Worm (Caenorhabditis elegans): Measurements from ENCODE around the gene nhr-101.
A peak's percentile ranks its signal among the peaks of the same experiment; 100 is the strongest.

The nhr-101 gene

ce11 chrV:11539502-11539901, 30.8 kb upstream of the nhr-101 start:
- TF ChIP-seq ceh-36 (tag; optimal IDR thresholded peaks at IDR 0.05) (no peak), tbx-11 (GFP tag; IDR thresholded peaks at IDR 0.05) (no peak), ama-1 (optimal IDR thresholded peaks at IDR 0.05) (no peak), hmg-4 (GFP tag; optimal IDR thresholded peaks at IDR 0.05) (no peak), ets-7 (tag; optimal IDR thresholded peaks at IDR 0.05) (no peak), flt-1 (GFP tag; IDR thresholded peaks at IDR 0.05) (no peak), tra-4 (tag; optimal IDR thresholded peaks at IDR 0.05) (no peak), hmbx-1 (tag; optimal IDR thresholded peaks at IDR 0.05) (no peak), scrt-1 (GFP tag; IDR thresholded peaks at IDR 0.05) (no peak), B0310.2 (tag; optimal IDR thresholded peaks at IDR 0.05) (no peak), ceh-13 (GFP tag; optimal IDR thresholded peaks at IDR 0.05) (no peak), aly-1 (tag; optimal IDR thresholded peaks at IDR 0.05) (no peak), pes-1 (GFP tag; IDR thresholded peaks at IDR 0.05) (no peak), tbx-37 (GFP tag; conservative IDR thresholded peaks at IDR 0.05) (no peak), hnd-1 (tag; optimal IDR thresholded peaks at IDR 0.05) (no peak), sea-1 (GFP tag; conservative IDR thresholded peaks at IDR 0.05) (no peak), F13C5.2 (tag; optimal IDR thresholded peaks at IDR 0.05) (no peak)

ce11 chrV:11541284-11541683, 29.0 kb upstream of the nhr-101 start:
- TF ChIP-seq flt-1 (GFP tag; IDR thresholded peaks at IDR 0.05) (no peak), ets-7 (tag; optimal IDR thresholded peaks at IDR 0.05) (no peak), ama-1 (optimal IDR thresholded peaks at IDR 0.05) (no peak), hnd-1 (tag; optimal IDR thresholded peaks at IDR 0.05) (no peak), tbx-37 (GFP tag; conservative IDR thresholded peaks at IDR 0.05) (no peak), F13C5.2 (tag; optimal IDR thresholded peaks at IDR 0.05) (no peak), hmg-4 (GFP tag; optimal IDR thresholded peaks at IDR 0.05) (no peak), tbx-11 (GFP tag; IDR thresholded peaks at IDR 0.05) (no peak)

- no peak for TF ChIP-seq aly-1 (tag; optimal IDR thresholded peaks at IDR 0.05)
- no peak for TF ChIP-seq ets-7 (tag; optimal IDR thresholded peaks at IDR 0.05)
Observed at ce11 chrV:11543564-11543963, 26.7 kb upstream of the nhr-101 start, which contains the start of gene F38B7.2. F38B7.2 (plus strand) TSS chrV:11543963.

ce11 chrV:11545227-11545626, 25.0 kb upstream of the nhr-101 start, which contains the start of gene F38B7.10:
F38B7.10 (plus strand) TSS chrV:11545527.
- TF ChIP-seq ama-1 (optimal IDR thresholded peaks at IDR 0.05) (no peak), hmg-4 (GFP tag; optimal IDR thresholded peaks at IDR 0.05) (no peak), hmbx-1 (tag; optimal IDR thresholded peaks at IDR 0.05) (no peak), tbx-37 (GFP tag; conservative IDR thresholded peaks at IDR 0.05) (no peak), tbx-11 (GFP tag; IDR thresholded peaks at IDR 0.05) (no peak), ets-7 (tag; optimal IDR thresholded peaks at IDR 0.05) (no peak), sea-1 (GFP tag; conservative IDR thresholded peaks at IDR 0.05) (no peak), pes-1 (GFP tag; IDR thresholded peaks at IDR 0.05) (no peak)

ce11 chrV:11546795-11547194, 23.5 kb upstream of the nhr-101 start, which contains the start of gene F38B7.11:
F38B7.11 (plus strand) TSS chrV:11547095.
- TF ChIP-seq scrt-1 (GFP tag; IDR thresholded peaks at IDR 0.05) (no peak), B0310.2 (tag; optimal IDR thresholded peaks at IDR 0.05) (no peak), ceh-13 (GFP tag; optimal IDR thresholded peaks at IDR 0.05) (no peak), ceh-36 (tag; optimal IDR thresholded peaks at IDR 0.05) (no peak), F13C5.2 (tag; optimal IDR thresholded peaks at IDR 0.05) (no peak), ama-1 (optimal IDR thresholded peaks at IDR 0.05) (no peak), hnd-1 (tag; optimal IDR thresholded peaks at IDR 0.05) (no peak), sea-1 (GFP tag; conservative IDR thresholded peaks at IDR 0.05) (no peak), tbx-37 (GFP tag; conservative IDR thresholded peaks at IDR 0.05) (no peak), aly-1 (tag; optimal IDR thresholded peaks at IDR 0.05) (no peak), pes-1 (GFP tag; IDR thresholded peaks at IDR 0.05) (no peak), ets-7 (tag; optimal IDR thresholded peaks at IDR 0.05) (no peak), tbx-11 (GFP tag; IDR thresholded peaks at IDR 0.05) (no peak)

- peak; percentile 38 for TF ChIP-seq F13C5.2 (tag; optimal IDR thresholded peaks at IDR 0.05)
- no peak for TF ChIP-seq ets-7 (tag; optimal IDR thresholded peaks at IDR 0.05)
Observed at ce11 chrV:11548914-11549406, 21.3 kb upstream of the nhr-101 start, which contains the start of the genes F38B7.17 and F38B7.3. F38B7.17 (minus strand) TSS chrV:11548964. F38B7.3 (plus strand) TSS chrV:11549107.

ce11 chrV:11552379-11552778, 17.9 kb upstream of the nhr-101 start, which contains the start of gene srx-85:
srx-85 (plus strand) TSS chrV:11552679.
- TF ChIP-seq pes-1 (GFP tag; IDR thresholded peaks at IDR 0.05): no peak
- TF ChIP-seq ama-1 (optimal IDR thresholded peaks at IDR 0.05): no peak

ce11 chrV:11554260-11554659, 16.0 kb upstream of the nhr-101 start, which contains the start of gene duo-1:
duo-1 (plus strand) TSS chrV:11554630.
- TF ChIP-seq hmg-4 (GFP tag; optimal IDR thresholded peaks at IDR 0.05): no peak
- no peak for TF ChIP-seq F13C5.2 (tag; optimal IDR thresholded peaks at IDR 0.05)
- no peak for TF ChIP-seq aly-1 (tag; optimal IDR thresholded peaks at IDR 0.05)
- no peak for TF ChIP-seq sea-1 (GFP tag; conservative IDR thresholded peaks at IDR 0.05)
- TF ChIP-seq ceh-13 (GFP tag; optimal IDR thresholded peaks at IDR 0.05): no peak
- TF ChIP-seq hmbx-1 (tag; optimal IDR thresholded peaks at IDR 0.05): no peak
- no peak for TF ChIP-seq tra-4 (tag; optimal IDR thresholded peaks at IDR 0.05)
- TF ChIP-seq B0310.2 (tag; optimal IDR thresholded peaks at IDR 0.05): no peak
- TF ChIP-seq tbx-37 (GFP tag; conservative IDR thresholded peaks at IDR 0.05): no peak
- no peak for TF ChIP-seq tbx-11 (GFP tag; IDR thresholded peaks at IDR 0.05)
- TF ChIP-seq ets-7 (tag; optimal IDR thresholded peaks at IDR 0.05): no peak
- TF ChIP-seq flt-1 (GFP tag; IDR thresholded peaks at IDR 0.05): no peak
- TF ChIP-seq scrt-1 (GFP tag; IDR thresholded peaks at IDR 0.05): no peak
- no peak for TF ChIP-seq ceh-36 (tag; optimal IDR thresholded peaks at IDR 0.05)
- TF ChIP-seq hnd-1 (tag; optimal IDR thresholded peaks at IDR 0.05): no peak
